Worm (Caenorhabditis elegans) whole organism, L3 larva: ENCODE measurements around the gene fbxb-88.

Experiments used
- nhr-11 ChIP-seq: fragments of 150-350 bp; optimal IDR thresholded peaks from 2 replicates; lab custom pipeline; 2014; ENCODE audit warnings: missing biosample characterization, missing genetic modification characterization
- pqm-1 ChIP-seq: fragments of 150-350 bp; optimal IDR thresholded peaks from 2 replicates; lab custom pipeline; 2017; ENCODE audit warnings: missing biosample characterization, missing genetic modification characterization, inconsistent platforms
- unc-39 ChIP-seq: sonication (generic microtip); optimal IDR thresholded peaks from 4 replicates; lab custom pipeline; 2017; ENCODE audit warnings: missing biosample characterization, missing genetic modification characterization

DNA sequence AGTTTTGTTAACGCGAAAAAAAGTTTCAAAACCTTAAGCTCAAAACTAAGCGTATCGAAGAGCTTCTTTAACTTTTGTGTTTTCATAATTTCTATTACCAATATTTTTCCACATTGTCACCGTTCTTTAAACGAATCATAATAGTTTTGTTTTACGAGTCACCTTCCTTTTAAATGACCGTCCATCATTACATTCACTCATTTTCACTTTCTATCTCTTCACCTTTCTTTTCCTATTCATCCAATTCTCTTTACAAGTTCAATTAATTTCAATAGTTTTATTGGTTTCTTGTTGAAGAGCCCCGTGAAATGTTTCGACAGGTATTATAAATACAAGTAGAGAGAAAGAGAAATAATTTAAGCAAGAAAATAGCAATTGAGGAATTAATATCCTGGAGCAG, 44.1 kb upstream of the fbxb-88 start:
- TF ChIP-seq pqm-1 (tag; lab: Kevin White, UChicago) (no peak), unc-39 (tag; lab: Kevin White, UChicago) (no peak), nhr-11 (tag; lab: Kevin White, UChicago) (no peak)
